Worm (Caenorhabditis elegans) whole organism, L1 larva: ENCODE measurements around the gene sptl-1.

ENCODE experiments used
- C04F5.9 ChIP-seq: sonication (generic microtip); optimal IDR thresholded peaks from 2 replicates; lab custom pipeline; 2016; ENCODE audit warnings: missing genetic modification characterization, missing compliant biosample characterization
- C16A3.4 ChIP-seq: fragments of 150-350 bp; optimal IDR thresholded peaks from 2 replicates; lab custom pipeline; 2014; ENCODE audit warnings: missing biosample characterization, missing genetic modification characterization
- C34B4.2 ChIP-seq: sonication (generic microtip); optimal IDR thresholded peaks from 2 replicates; lab custom pipeline; 2017; ENCODE audit warnings: mild to moderate bottlenecking, missing genetic modification characterization, missing compliant biosample characterization
- F16B12.6 ChIP-seq: fragments of 150-350 bp; optimal IDR thresholded peaks from 2 replicates; lab custom pipeline; 2014; ENCODE audit warnings: missing biosample characterization, missing genetic modification characterization
- Y116A8C.19 ChIP-seq: sonication (generic microtip); optimal IDR thresholded peaks from 2 replicates; lab custom pipeline; 2016; ENCODE audit warnings: missing compliant biosample characterization, missing genetic modification characterization, borderline replicate concordance
- aly-2 ChIP-seq: fragments of 150-350 bp; optimal IDR thresholded peaks from 2 replicates; lab custom pipeline; 2014; ENCODE audit warnings: missing biosample characterization, missing genetic modification characterization
- blmp-1 ChIP-seq: fragments of 150-350 bp; optimal IDR thresholded peaks from 2 replicates; lab custom pipeline; 2014; ENCODE audit warnings: missing biosample characterization, missing genetic modification characterization
- ceh-63 ChIP-seq: fragments of 200-800 bp; sonication (Bioruptor generic); optimal IDR thresholded peaks from 2 replicates; lab custom pipeline; 2018; ENCODE audit warnings: mild to moderate bottlenecking, missing genetic modification characterization, missing compliant biosample characterization
- ceh-82 ChIP-seq, 3 experiments: fragments of 150-350 bp in 1 of 3; sonication (generic microtip) in 2 of 3; optimal IDR thresholded peaks; 2 replicates each; lab custom pipeline; 2014 to 2017; ENCODE audit warnings: missing biosample characterization in 3 of 3, missing genetic modification characterization in 3 of 3
- ceh-90 ChIP-seq: sonication (generic microtip); optimal IDR thresholded peaks from 2 replicates; lab custom pipeline; 2016; ENCODE audit warnings: missing genetic modification characterization, missing compliant biosample characterization
- dpl-1 ChIP-seq, 3 experiments: fragments of 150-350 bp in 2 of 3; sonication (generic microtip) in 1 of 3; optimal IDR thresholded peaks; 2 replicates each; lab custom pipeline; 2014 to 2017; ENCODE audit warnings: missing biosample characterization in 3 of 3, missing genetic modification characterization in 3 of 3, missing genetic modification reagents in 3 of 3
- efl-1 ChIP-seq, 4 experiments: fragments of 150-350 bp; optimal IDR thresholded peaks in 3 of 4; peaks in 1 of 4; 1 replicate in 1 of 4; 2 replicates in 3 of 4; lab custom pipeline; 2014; ENCODE audit warnings: missing biosample characterization in 2 of 4, missing genetic modification characterization in 2 of 4, missing genetic modification reagents in 2 of 4
- egl-13 ChIP-seq: sonication (generic microtip); optimal IDR thresholded peaks from 2 replicates; lab custom pipeline; 2016; ENCODE audit warnings: missing genotype, missing genetic modification reagents, missing genetic modification characterization, missing compliant biosample characterization
- elt-3 ChIP-seq, 6 experiments: fragments of 150-350 bp in 1 of 6; sonication (generic microtip); optimal IDR thresholded peaks; 2 replicates each; lab custom pipeline; 2017 to 2018; ENCODE audit warnings: missing biosample characterization in 6 of 6, missing genetic modification characterization in 6 of 6, inconsistent platforms in 1 of 6
- fos-1 ChIP-seq: fragments of 150-350 bp; optimal IDR thresholded peaks from 2 replicates; lab custom pipeline; 2014; ENCODE audit warnings: missing biosample characterization, missing genetic modification characterization
- hlh-17 ChIP-seq: fragments of 200-800 bp; sonication (Bioruptor generic); optimal IDR thresholded peaks from 2 replicates; lab custom pipeline; 2018; ENCODE audit warnings: missing genetic modification characterization, mild to moderate bottlenecking, missing compliant biosample characterization, moderate library complexity, borderline replicate concordance
- irx-1 ChIP-seq: sonication (generic microtip); optimal IDR thresholded peaks from 2 replicates; lab custom pipeline; 2016; ENCODE audit warnings: missing genetic modification characterization, missing compliant biosample characterization
- lin-14 ChIP-seq: fragments of 200-800 bp; sonication (Bioruptor generic); optimal IDR thresholded peaks from 2 replicates; lab custom pipeline; 2018; ENCODE audit warnings: mild to moderate bottlenecking, missing genetic modification characterization, moderate library complexity, missing compliant biosample characterization
- lin-15B ChIP-seq: fragments of 150-350 bp; sonication (generic microtip); optimal IDR thresholded peaks from 3 replicates; lab custom pipeline; 2014; ENCODE audit warnings: missing biosample characterization, missing genetic modification characterization
- lin-35 ChIP-seq, 2 experiments: fragments of 150-350 bp; optimal IDR thresholded peaks; 2 replicates each; lab custom pipeline; 2014; ENCODE audit warnings: missing biosample characterization in 2 of 2, missing genetic modification characterization in 2 of 2, missing genetic modification reagents in 2 of 2
- lsy-2 ChIP-seq, 2 experiments: fragments of 150-350 bp; optimal IDR thresholded peaks; 2 replicates each; lab custom pipeline; 2014; ENCODE audit warnings: missing biosample characterization in 2 of 2, missing genetic modification characterization in 2 of 2
- mef-2 ChIP-seq: fragments of 150-350 bp; optimal IDR thresholded peaks from 2 replicates; lab custom pipeline; 2014; ENCODE audit warnings: missing biosample characterization, missing genetic modification characterization
- nhr-47 ChIP-seq: sonication (generic microtip); optimal IDR thresholded peaks from 2 replicates; lab custom pipeline; 2016; ENCODE audit warnings: mild to moderate bottlenecking, missing genetic modification characterization, moderate library complexity, missing compliant biosample characterization
- nhr-71 ChIP-seq: sonication (generic microtip); optimal IDR thresholded peaks from 2 replicates; lab custom pipeline; 2016; ENCODE audit warnings: mild to moderate bottlenecking, missing genetic modification characterization, moderate library complexity, missing compliant biosample characterization
- nhr-76 ChIP-seq: sonication (generic microtip); optimal IDR thresholded peaks from 2 replicates; lab custom pipeline; 2017; ENCODE audit warnings: missing biosample characterization, missing genetic modification characterization
- nhr-77 ChIP-seq: fragments of 150-350 bp; optimal IDR thresholded peaks from 2 replicates; lab custom pipeline; 2014; ENCODE audit warnings: missing biosample characterization, missing genetic modification characterization
- nhr-85 ChIP-seq: sonication (generic microtip); peaks from one replicate; lab custom pipeline; 2016; ENCODE audit warnings: missing genetic modification characterization, inconsistent platforms, missing compliant biosample characterization
- nhr-90 ChIP-seq: sonication (generic microtip); optimal IDR thresholded peaks from 2 replicates; lab custom pipeline; 2016; ENCODE audit warnings: mild to moderate bottlenecking, missing genetic modification characterization, missing compliant biosample characterization; ENCODE audit not compliant: poor library complexity
- pqm-1 ChIP-seq: sonication (generic microtip); optimal IDR thresholded peaks from 3 replicates; lab custom pipeline; 2017; ENCODE audit warnings: missing biosample characterization, missing genetic modification characterization
- skn-1 ChIP-seq: fragments of 150-350 bp; optimal IDR thresholded peaks from 2 replicates; lab custom pipeline; 2014; ENCODE audit warnings: missing biosample characterization, missing genetic modification characterization
- snpc-4 ChIP-seq: fragments of 150-350 bp; optimal IDR thresholded peaks from 2 replicates; lab custom pipeline; 2014; ENCODE audit warnings: missing biosample characterization, missing genetic modification characterization
- snu-23 ChIP-seq: sonication (generic microtip); optimal IDR thresholded peaks from 2 replicates; lab custom pipeline; 2016; ENCODE audit warnings: missing genetic modification characterization, missing compliant biosample characterization
- sptf-1 ChIP-seq: fragments of 150-350 bp; optimal IDR thresholded peaks from 2 replicates; lab custom pipeline; 2014; ENCODE audit warnings: missing biosample characterization, missing genetic modification characterization
- unc-130 ChIP-seq: fragments of 150-350 bp; optimal IDR thresholded peaks from 2 replicates; lab custom pipeline; 2017; ENCODE audit warnings: missing biosample characterization, missing genetic modification characterization, inconsistent platforms
- unc-62 ChIP-seq: fragments of 150-350 bp; optimal IDR thresholded peaks from 2 replicates; lab custom pipeline; 2014; ENCODE audit warnings: missing biosample characterization, missing genetic modification reagents, missing genetic modification characterization
- xbp-1 ChIP-seq: sonication (generic microtip); optimal IDR thresholded peaks from 2 replicates; lab custom pipeline; 2016; ENCODE audit warnings: missing genetic modification characterization, missing compliant biosample characterization
- zip-4 ChIP-seq: fragments of 200-800 bp; sonication (Bioruptor generic); optimal IDR thresholded peaks from 2 replicates; lab custom pipeline; 2018; ENCODE audit warnings: mild to moderate bottlenecking, missing genetic modification characterization, moderate library complexity, missing compliant biosample characterization

sptl-1 gene

DNA sequence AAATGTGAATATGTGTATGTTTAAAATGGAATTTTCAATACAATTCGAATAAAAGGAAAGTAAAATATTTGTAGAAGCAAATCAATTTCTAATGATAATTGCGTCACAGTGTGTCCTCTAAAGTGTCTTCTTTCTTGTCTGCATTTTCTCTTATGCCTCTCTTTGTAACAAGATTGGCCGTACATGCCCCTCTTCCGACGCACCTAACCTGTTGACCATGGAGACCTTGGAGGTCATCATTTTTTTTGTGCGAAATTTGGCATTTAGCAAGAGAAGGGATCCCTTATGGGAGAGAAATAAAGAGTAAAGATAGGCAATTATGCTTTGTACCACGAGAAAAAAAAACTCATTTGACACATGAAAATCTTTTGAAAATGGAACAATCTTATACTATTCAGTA lies 23.2 kb upstream of the sptl-1 start, which contains the start of gene F23F1.4:
TSS of gene F23F1.4 (minus strand) at position 141 of the 400 bp plus-strand sequence.
- TF ChIP-seq C16A3.4 (tag; lab: Kevin White, UChicago): no peak
- TF ChIP-seq Y116A8C.19 (tag; lab: Kevin White, UChicago): no peak
- TF ChIP-seq xbp-1 (tag; lab: Kevin White, UChicago): no peak
- TF ChIP-seq snu-23 (GFP tag; lab: Kevin White, UChicago): peak; percentile 34
- TF ChIP-seq aly-2: no peak
- no peak for TF ChIP-seq unc-130 (tag; lab: Kevin White, UChicago)
- peak; percentile 13 for TF ChIP-seq irx-1 (tag; lab: Kevin White, UChicago)
- TF ChIP-seq sptf-1 (tag; lab: Kevin White, UChicago): no peak
- TF ChIP-seq F16B12.6 (tag; lab: Kevin White, UChicago): no peak
- TF ChIP-seq lin-14: peak; percentile 25
- TF ChIP-seq nhr-85: peak; percentile 82
- TF ChIP-seq hlh-17 (GFP tag; lab: Kevin White, UChicago): no peak
- no peak for TF ChIP-seq nhr-90
- TF ChIP-seq lsy-2 (tag; optimal IDR thresholded peaks at IDR 0.05; lab: Kevin White, UChicago): no peak
- peak; percentile 49 for TF ChIP-seq blmp-1 (tag; lab: Kevin White, UChicago)
- TF ChIP-seq nhr-76: no peak
- no peak for TF ChIP-seq C04F5.9
- no peak for TF ChIP-seq ceh-90
- no peak for TF ChIP-seq efl-1 (optimal IDR thresholded peaks at IDR 0.05; lab: Kevin White, UChicago)
- peak in 1 of 2 experiments; percentile 69 for TF ChIP-seq efl-1 (GFP tag; optimal IDR thresholded peaks at IDR 0.05 in 1 of 2; lab: Kevin White, UChicago)
- TF ChIP-seq C34B4.2 (tag; lab: Kevin White, UChicago): no peak
- no peak for TF ChIP-seq pqm-1 (tag; lab: Kevin White, UChicago)
- no peak for TF ChIP-seq ceh-82 (tag; optimal IDR thresholded peaks at IDR 0.05; lab: Kevin White, UChicago)

- TF ChIP-seq mef-2 (no peak), blmp-1 (tag; lab: Kevin White, UChicago) (peak; percentile 61)
These were observed 21.9 kb upstream of the sptl-1 start for ce11 chrII:29578-29977.

- TF ChIP-seq zip-4 (GFP tag; lab: Kevin White, UChicago): peak; percentile 43
- no peak for TF ChIP-seq ceh-63
- peak; percentile 22 for TF ChIP-seq lin-15B
- no peak for TF ChIP-seq elt-3 (tag; optimal IDR thresholded peaks at IDR 0.05; lab: Kevin White, UChicago)
- peak; percentile 27 for TF ChIP-seq snpc-4 (tag; lab: Kevin White, UChicago)
- TF ChIP-seq F16B12.6 (tag; lab: Kevin White, UChicago): peak; percentile 17
- no peak for TF ChIP-seq egl-13 (tag; lab: Kevin White, UChicago)
- no peak for TF ChIP-seq pqm-1 (tag; lab: Kevin White, UChicago)
- no peak for TF ChIP-seq unc-62 (GFP tag; lab: Kevin White, UChicago)
- TF ChIP-seq skn-1: peak; percentile 89
- peak; percentile 16 to 55 for TF ChIP-seq lin-35 (GFP tag; optimal IDR thresholded peaks at IDR 0.05; lab: Kevin White, UChicago)
- no peak for TF ChIP-seq Y116A8C.19 (tag; lab: Kevin White, UChicago)
- no peak for TF ChIP-seq nhr-71 (tag; lab: Kevin White, UChicago)
- TF ChIP-seq ceh-82 (tag; optimal IDR thresholded peaks at IDR 0.05; lab: Kevin White, UChicago): peak in 1 of 3 experiments; percentile 57
- TF ChIP-seq nhr-77: no peak
- peak; percentile 29 to 51 for TF ChIP-seq efl-1 (optimal IDR thresholded peaks at IDR 0.05; lab: Kevin White, UChicago)
- TF ChIP-seq efl-1 (GFP tag; optimal IDR thresholded peaks at IDR 0.05 in 1 of 2; lab: Kevin White, UChicago): peak; percentile 44 to 77
- TF ChIP-seq dpl-1 (GFP tag; optimal IDR thresholded peaks at IDR 0.05; lab: Kevin White, UChicago): peak; percentile 1 to 58 (median 4)
- no peak for TF ChIP-seq fos-1 (tag; lab: Kevin White, UChicago)
- TF ChIP-seq xbp-1 (tag; lab: Kevin White, UChicago): no peak
- peak in 1 of 2 experiments; percentile 74 for TF ChIP-seq lsy-2 (tag; optimal IDR thresholded peaks at IDR 0.05; lab: Kevin White, UChicago)
- TF ChIP-seq blmp-1 (tag; lab: Kevin White, UChicago): peak; percentile 16
- peak; percentile 2 for TF ChIP-seq nhr-47 (tag; lab: Kevin White, UChicago)
- TF ChIP-seq C16A3.4 (tag; lab: Kevin White, UChicago): peak; percentile 46
- TF ChIP-seq, all 84 proteins: peak for 13
These were observed 19.9 kb upstream of the sptl-1 start, which contains the start of the genes F23F1.5 and fbxc-54 for ce11 chrII:31521-31920. Gene F23F1.5, minus strand, starts transcription at chrII:31584. Gene fbxc-54, plus strand, starts transcription at chrII:31719.
